Comparison of ENCODE assay signal across 5 fruit fly cellular contexts in genomic region chr2L:21163311-21163842, dm6.
TF ChIP-seq lines count a peak whose summit lies in the region.

TSS of gene Noc2 (plus strand) at chr2L:21163641.

- no peak for TF ChIP-seq CTCF in whole organism, embryonic (GFP tag; optimal IDR thresholded peaks at IDR 0.05; lab: Kevin White, UChicago)

TF ChIP-seq in whole organism, adult, 20 proteins besides CTCF, POLR2A, EP300 and RAD21 (continues in another document):
- TF ChIP-seq CG1620 (GFP tag; optimal IDR thresholded peaks at IDR 0.05; lab: Kevin White, UChicago) (peak; percentile 57), bab1 (GFP tag; optimal IDR thresholded peaks at IDR 0.05; lab: Kevin White, UChicago) (peak; percentile 35), CG7045 (GFP tag; optimal IDR thresholded peaks at IDR 0.05; lab: Kevin White, UChicago) (no peak), pad (GFP tag; optimal IDR thresholded peaks at IDR 0.05; lab: Kevin White, UChicago) (peak; percentile 27), CG5204 (GFP tag; optimal IDR thresholded peaks at IDR 0.05; lab: Kevin White, UChicago) (no peak), cic (GFP tag; optimal IDR thresholded peaks at IDR 0.05; lab: Kevin White, UChicago) (no peak), CG12768 (GFP tag; optimal IDR thresholded peaks at IDR 0.05; lab: Kevin White, UChicago) (peak; percentile 58), Clk (GFP tag; optimal IDR thresholded peaks at IDR 0.05; lab: Kevin White, UChicago) (no peak), ovo (GFP tag; optimal IDR thresholded peaks at IDR 0.05; lab: Kevin White, UChicago) (peak; percentile 42), Crg-1 (GFP tag; optimal IDR thresholded peaks at IDR 0.05; lab: Kevin White, UChicago) (no peak), kay (GFP tag; lab: Kevin White, UChicago; ENCODE audit: borderline replicate concordance) (no peak), toe (GFP tag; optimal IDR thresholded peaks at IDR 0.05; lab: Kevin White, UChicago) (peak; percentile 74), CG11617 (GFP tag; optimal IDR thresholded peaks at IDR 0.05; lab: Kevin White, UChicago) (peak; percentile 50), CG7101 (tag; optimal IDR thresholded peaks at IDR 0.05; lab: Kevin White, UChicago) (peak; percentile 29), Mnt (GFP tag; optimal IDR thresholded peaks at IDR 0.05; lab: Kevin White, UChicago) (peak; percentile 98), Hr96 (GFP tag; optimal IDR thresholded peaks at IDR 0.05; lab: Kevin White, UChicago) (peak; percentile 44), tj (GFP tag; optimal IDR thresholded peaks at IDR 0.05; lab: Kevin White, UChicago) (peak; percentile 51), CG14711 (tag; optimal IDR thresholded peaks at IDR 0.05; lab: Kevin White, UChicago) (peak; percentile 16)

TF ChIP-seq in whole organism, embryonic, 481 proteins besides CTCF, POLR2A, EP300 and RAD21 (continues in another document):
- TF ChIP-seq slbo (GFP tag; IDR thresholded peaks at IDR 0.05; lab: Robert Waterston, UW) (peak; percentile 79), gt (GFP tag; IDR thresholded peaks at IDR 0.05; lab: Robert Waterston, UW) (0 out of 2 replicates have a peak, but pooled peaks have one; percentile 22), trh (GFP tag; optimal IDR thresholded peaks at IDR 0.05; lab: Kevin White, UChicago) (no peak), tin (GFP tag; optimal IDR thresholded peaks at IDR 0.05; lab: Kevin White, UChicago) (peak; percentile 50), CG11696 (GFP tag; IDR thresholded peaks at IDR 0.05; lab: Robert Waterston, UW) (0 out of 2 replicates have a peak, but pooled peaks have one; percentile 39), CG17361 (GFP tag; IDR thresholded peaks at IDR 0.05; lab: Robert Waterston, UW) (peak; percentile 74), zfh2 (GFP tag; optimal IDR thresholded peaks at IDR 0.05; lab: Kevin White, UChicago) (peak; percentile 48), hbn (GFP tag; IDR thresholded peaks at IDR 0.05; lab: Robert Waterston, UW; ENCODE audit: partially characterized antibody) (no peak), CG2678 (tag; optimal IDR thresholded peaks at IDR 0.05; lab: Kevin White, UChicago) (peak; percentile 67), CG17829 (tag; optimal IDR thresholded peaks at IDR 0.05; lab: Kevin White, UChicago) (peak; percentile 44), Antp (GFP tag; optimal IDR thresholded peaks at IDR 0.05; lab: Kevin White, UChicago) (peak; percentile 37), CG7372 (GFP tag; IDR thresholded peaks at IDR 0.05; lab: Robert Waterston, UW) (peak; percentile 33; the same call in 1 of the 2 replicates), CG9215 (GFP tag; IDR thresholded peaks at IDR 0.05; lab: Robert Waterston, UW) (peak; percentile 36; the same call in 1 of the 2 replicates), CG1647 (GFP tag; optimal IDR thresholded peaks at IDR 0.05; lab: Kevin White, UChicago) (peak; percentile 25), Dip3 (GFP tag; optimal IDR thresholded peaks at IDR 0.05; lab: Kevin White, UChicago) (peak; percentile 46), CG3407 (GFP tag; optimal IDR thresholded peaks at IDR 0.05; lab: Kevin White, UChicago) (no peak), CG4820 (GFP tag; optimal IDR thresholded peaks at IDR 0.05; lab: Kevin White, UChicago) (peak; percentile 22)

TF ChIP-seq in whole organism, prepupa, 60 proteins besides CTCF, POLR2A, EP300 and RAD21 (continues in another document):
- no peak for TF ChIP-seq Lpt (GFP tag; optimal IDR thresholded peaks at IDR 0.05; lab: Kevin White, UChicago)
- peak; percentile 46 for TF ChIP-seq CG3919 (GFP tag; optimal IDR thresholded peaks at IDR 0.05; lab: Kevin White, UChicago)
- TF ChIP-seq topi (GFP tag; optimal IDR thresholded peaks at IDR 0.05; lab: Kevin White, UChicago), result peak; percentile 37
- TF ChIP-seq CG11762 (GFP tag; optimal IDR thresholded peaks at IDR 0.05; lab: Kevin White, UChicago; ENCODE audit: insufficient read depth), result peak; percentile 29
- TF ChIP-seq CG9139 (GFP tag; optimal IDR thresholded peaks at IDR 0.05; lab: Kevin White, UChicago), result no peak
- TF ChIP-seq salr (GFP tag; optimal IDR thresholded peaks at IDR 0.05; lab: Kevin White, UChicago), result peak in 1 of 2 experiments; percentile 30
- no peak for TF ChIP-seq Smox (GFP tag; optimal IDR thresholded peaks at IDR 0.05; lab: Kevin White, UChicago)
- peak; percentile 21 for TF ChIP-seq Ets96B (tag; optimal IDR thresholded peaks at IDR 0.05; lab: Kevin White, UChicago)
- 0 out of 2 replicates have a peak, but pooled peaks have one; percentile 20 for TF ChIP-seq Gug (GFP tag; IDR thresholded peaks at IDR 0.05; lab: Robert Waterston, UW)
- peak; percentile 41 for TF ChIP-seq CG34406 (GFP tag; optimal IDR thresholded peaks at IDR 0.05; lab: Kevin White, UChicago)
- no peak for TF ChIP-seq Hr38 (GFP tag; optimal IDR thresholded peaks at IDR 0.05; lab: Kevin White, UChicago)
- TF ChIP-seq dac (GFP tag; optimal IDR thresholded peaks at IDR 0.05; lab: Kevin White, UChicago), result no peak
- TF ChIP-seq CG8632 (GFP tag; optimal IDR thresholded peaks at IDR 0.05; lab: Kevin White, UChicago), result peak; percentile 25
- TF ChIP-seq acj6 (GFP tag; optimal IDR thresholded peaks at IDR 0.05; lab: Kevin White, UChicago), result peak; percentile 59
- peak; percentile 42 for TF ChIP-seq Eip75B (GFP tag; optimal IDR thresholded peaks at IDR 0.05; lab: Kevin White, UChicago)
- no peak for TF ChIP-seq CG15336 (GFP tag; IDR thresholded peaks at IDR 0.05; lab: Robert Waterston, UW)
- peak; percentile 46 for TF ChIP-seq Eip93F (GFP tag; optimal IDR thresholded peaks at IDR 0.05; lab: Kevin White, UChicago)
- TF ChIP-seq vri (GFP tag; optimal IDR thresholded peaks at IDR 0.05; lab: Kevin White, UChicago), result no peak
- TF ChIP-seq CG3032 (tag; optimal IDR thresholded peaks at IDR 0.05; lab: Kevin White, UChicago), result peak; percentile 54

TF ChIP-seq in whole organism, pupa, 21 proteins besides CTCF, POLR2A, EP300 and RAD21:
- TF ChIP-seq CG17806 (tag; optimal IDR thresholded peaks at IDR 0.05; lab: Kevin White, UChicago) (peak; percentile 23), CG15710 (tag; optimal IDR thresholded peaks at IDR 0.05; lab: Kevin White, UChicago) (peak; percentile 40), Pif1B (GFP tag; optimal IDR thresholded peaks at IDR 0.05; lab: Kevin White, UChicago) (no peak), CG8301 (tag; optimal IDR thresholded peaks at IDR 0.05; lab: Kevin White, UChicago) (peak; percentile 34), Pif1A (GFP tag; optimal IDR thresholded peaks at IDR 0.05; lab: Kevin White, UChicago) (no peak), CG34367 (tag; optimal IDR thresholded peaks at IDR 0.05; lab: Kevin White, UChicago) (no peak), rn (GFP tag; IDR thresholded peaks at IDR 0.05; lab: Robert Waterston, UW) (peak; percentile 36; the same call in 1 of the 2 replicates), CG12605 (GFP tag; IDR thresholded peaks at IDR 0.05; lab: Robert Waterston, UW) (no peak), CG13204 (GFP tag; optimal IDR thresholded peaks at IDR 0.05; lab: Kevin White, UChicago) (no peak), fd96Ca (GFP tag; IDR thresholded peaks at IDR 0.05; lab: Robert Waterston, UW) (no peak), CG8159 (tag; optimal IDR thresholded peaks at IDR 0.05; lab: Kevin White, UChicago) (peak; percentile 48), EcR (GFP tag; optimal IDR thresholded peaks at IDR 0.05; lab: Kevin White, UChicago) (no peak), Snoo (tag; optimal IDR thresholded peaks at IDR 0.05; lab: Kevin White, UChicago) (peak; percentile 10), CG10348 (GFP tag; IDR thresholded peaks at IDR 0.05; lab: Robert Waterston, UW) (no peak), CG4496 (GFP tag; IDR thresholded peaks at IDR 0.05; lab: Robert Waterston, UW) (peak; percentile 72), Ets98B (GFP tag; IDR thresholded peaks at IDR 0.05; lab: Robert Waterston, UW) (no peak), CG9948 (tag; optimal IDR thresholded peaks at IDR 0.05; lab: Kevin White, UChicago) (peak; percentile 46), CG32121 (GFP tag; IDR thresholded peaks at IDR 0.05; lab: Robert Waterston, UW) (no peak; the same call in 1 of the 2 replicates), D1 (tag; optimal IDR thresholded peaks at IDR 0.05; lab: Kevin White, UChicago) (no peak), CG14655 (GFP tag; optimal IDR thresholded peaks at IDR 0.05; lab: Kevin White, UChicago) (no peak), gl (tag; optimal IDR thresholded peaks at IDR 0.05; lab: Kevin White, UChicago) (no peak)
TF ChIP-seq in whole organism, pupa: peak in this region for 8.

TF ChIP-seq in whole organism, wandering third instar larva, 38 proteins besides CTCF, POLR2A, EP300 and RAD21:
- TF ChIP-seq h (GFP tag; optimal IDR thresholded peaks at IDR 0.05; lab: Kevin White, UChicago) (peak; percentile 61), Dfd (GFP tag; optimal IDR thresholded peaks at IDR 0.05; lab: Kevin White, UChicago) (no peak), rgr (GFP tag; optimal IDR thresholded peaks at IDR 0.05; lab: Kevin White, UChicago) (peak; percentile 43), Vsx2 (GFP tag; optimal IDR thresholded peaks at IDR 0.05; lab: Kevin White, UChicago; ENCODE audit: partially characterized antibody) (no peak), HLH106 (tag; optimal IDR thresholded peaks at IDR 0.05; lab: Kevin White, UChicago) (peak; percentile 59), woc (GFP tag; optimal IDR thresholded peaks at IDR 0.05; lab: Kevin White, UChicago) (peak; percentile 52), dmrt93B (GFP tag; optimal IDR thresholded peaks at IDR 0.05; lab: Kevin White, UChicago) (peak; percentile 44), sv (GFP tag; optimal IDR thresholded peaks at IDR 0.05; lab: Kevin White, UChicago) (peak; percentile 7), dsf (GFP tag; optimal IDR thresholded peaks at IDR 0.05; lab: Kevin White, UChicago; ENCODE audit: borderline replicate concordance) (no peak), jim (GFP tag; optimal IDR thresholded peaks at IDR 0.05; lab: Kevin White, UChicago) (peak; percentile 67), OdsH (GFP tag; optimal IDR thresholded peaks at IDR 0.05; lab: Kevin White, UChicago) (peak; percentile 15), ey (GFP tag; optimal IDR thresholded peaks at IDR 0.05; lab: Kevin White, UChicago) (peak; percentile 46), fru (GFP tag; optimal IDR thresholded peaks at IDR 0.05; lab: Kevin White, UChicago) (peak; percentile 45), GATAd (GFP tag; optimal IDR thresholded peaks at IDR 0.05; lab: Kevin White, UChicago) (no peak), Hr83 (GFP tag; optimal IDR thresholded peaks at IDR 0.05; lab: Kevin White, UChicago; ENCODE audit: poor library complexity, severe bottlenecking) (peak; percentile 35), Rel (GFP tag; optimal IDR thresholded peaks at IDR 0.05; lab: Kevin White, UChicago) (no peak), Rel (tag; optimal IDR thresholded peaks at IDR 0.05; lab: Kevin White, UChicago) (peak; percentile 81), Myc (optimal IDR thresholded peaks at IDR 0.05; lab: Kevin White, UChicago) (peak; percentile 78), Sp1 (GFP tag; optimal IDR thresholded peaks at IDR 0.05; lab: Kevin White, UChicago) (peak; percentile 26), psq (GFP tag; optimal IDR thresholded peaks at IDR 0.05; lab: Kevin White, UChicago) (peak; percentile 44), br (GFP tag; optimal IDR thresholded peaks at IDR 0.05; lab: Kevin White, UChicago) (no peak), Hnf4 (GFP tag; optimal IDR thresholded peaks at IDR 0.05; lab: Kevin White, UChicago) (peak; percentile 21), foxo (GFP tag; optimal IDR thresholded peaks at IDR 0.05; lab: Kevin White, UChicago) (peak in 1 of 2 experiments; percentile 73)
